Worm (Caenorhabditis elegans) whole organism, L3 larva: Measurements from ENCODE around the gene Y25C1A.7.

Experiments used
- jun-1 ChIP-seq: fragments of 150-350 bp; optimal IDR thresholded peaks from 2 replicates; lab custom pipeline; 2014; ENCODE audit warnings: missing biosample characterization, missing genetic modification reagents, missing genetic modification characterization
- nhr-28 ChIP-seq: fragments of 150-350 bp; optimal IDR thresholded peaks from 2 replicates; lab custom pipeline; 2014; ENCODE audit warnings: missing biosample characterization, missing genetic modification characterization
- skn-1 ChIP-seq: fragments of 150-350 bp; optimal IDR thresholded peaks from 2 replicates; lab custom pipeline; 2014; ENCODE audit warnings: missing biosample characterization, missing genetic modification characterization
- snpc-4 ChIP-seq: fragments of 150-350 bp; optimal IDR thresholded peaks from 2 replicates; lab custom pipeline; 2014; ENCODE audit warnings: missing biosample characterization, missing genetic modification characterization
- unc-39 ChIP-seq: sonication (generic microtip); optimal IDR thresholded peaks from 4 replicates; lab custom pipeline; 2017; ENCODE audit warnings: missing biosample characterization, missing genetic modification characterization
- unc-62 ChIP-seq: fragments of 150-350 bp; sonication (generic microtip); optimal IDR thresholded peaks from 4 replicates; lab custom pipeline; 2014; ENCODE audit warnings: missing biosample characterization, missing genetic modification reagents, missing genetic modification characterization

DNA sequence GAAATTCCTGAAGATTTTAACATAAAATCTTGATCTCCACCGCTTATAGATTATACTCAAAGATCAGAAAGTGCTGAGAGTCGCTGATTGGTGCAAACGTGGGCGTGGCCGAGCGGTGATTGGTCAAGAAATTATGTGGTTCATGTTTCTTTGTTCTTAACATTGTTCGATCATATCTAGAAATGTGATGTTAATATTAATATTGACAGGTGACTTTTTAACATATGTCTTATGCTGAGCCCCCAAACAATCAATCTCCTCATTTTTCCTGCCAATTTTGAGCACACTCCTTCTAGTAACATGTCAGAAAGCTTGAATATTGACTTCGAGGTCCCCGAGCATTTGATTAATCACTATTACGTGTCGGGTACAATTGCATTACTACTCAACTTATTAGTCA lies 26.8 kb downstream of the Y25C1A.7 start, which contains the start of gene sri-29:
- TF ChIP-seq jun-1 (tag; lab: Kevin White, UChicago): no peak
- TF ChIP-seq nhr-28: no peak
- no peak for TF ChIP-seq skn-1 (tag; lab: Kevin White, UChicago)
- no peak for TF ChIP-seq snpc-4 (tag; lab: Kevin White, UChicago)
- TF ChIP-seq unc-39 (tag; lab: Kevin White, UChicago): no peak
- TF ChIP-seq unc-62 (GFP tag; lab: Kevin White, UChicago): no peak
